Fruit fly (Drosophila melanogaster): ENCODE measurements around the gene RhoGAPp190.

dm6 chrX:17686179-17686578 is 33.8 kb upstream of the RhoGAPp190 start:
- TF ChIP-seq Hr96 (GFP tag; optimal IDR thresholded peaks at IDR 0.05) (no peak), pad (GFP tag; optimal IDR thresholded peaks at IDR 0.05) (no peak), kay (GFP tag; ENCODE audit: borderline replicate concordance) (no peak), CG7045 (GFP tag; optimal IDR thresholded peaks at IDR 0.05) (no peak), CG33017 (tag; optimal IDR thresholded peaks at IDR 0.05) (no peak), ovo (GFP tag; optimal IDR thresholded peaks at IDR 0.05) (no peak), Clk (GFP tag; optimal IDR thresholded peaks at IDR 0.05) (no peak), bab1 (GFP tag; optimal IDR thresholded peaks at IDR 0.05) (no peak), CG7101 (tag; optimal IDR thresholded peaks at IDR 0.05) (no peak), CG11617 (GFP tag; optimal IDR thresholded peaks at IDR 0.05) (no peak), CG5204 (GFP tag; optimal IDR thresholded peaks at IDR 0.05) (no peak)
